Worm (Caenorhabditis elegans) whole organism, dauer: Measurements from ENCODE around the gene C24A3.9.

ENCODE experiments used
- unc-62 ChIP-seq: sonication (generic microtip); optimal IDR thresholded peaks from 2 replicates; lab custom pipeline; 2017; ENCODE audit warnings: missing biosample characterization, missing genetic modification reagents, missing genetic modification characterization

C24A3.9 gene

DNA sequence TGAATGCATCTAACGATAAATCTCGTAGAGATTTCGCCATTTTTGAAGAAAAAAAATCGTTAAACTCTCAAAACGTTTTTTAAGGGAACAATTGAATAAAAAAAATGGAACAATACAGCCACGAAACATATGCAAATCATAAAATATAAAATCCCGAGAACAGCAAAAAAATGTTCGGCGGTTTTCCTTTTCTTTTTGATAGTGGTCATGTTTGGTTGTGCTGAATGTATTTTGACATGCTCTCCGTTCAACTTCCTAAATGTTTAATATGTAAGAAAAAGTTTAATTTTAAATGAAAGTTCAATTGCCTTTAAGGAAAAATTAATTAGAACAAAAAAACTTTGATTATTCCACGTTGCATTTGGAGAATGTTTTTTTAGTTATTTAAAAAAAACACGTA, at the start of gene C24A3.9:
Gene C24A3.9, minus strand, starts transcription at position 101 of the 400 bp plus-strand sequence.
- TF ChIP-seq unc-62: no peak

DNA sequence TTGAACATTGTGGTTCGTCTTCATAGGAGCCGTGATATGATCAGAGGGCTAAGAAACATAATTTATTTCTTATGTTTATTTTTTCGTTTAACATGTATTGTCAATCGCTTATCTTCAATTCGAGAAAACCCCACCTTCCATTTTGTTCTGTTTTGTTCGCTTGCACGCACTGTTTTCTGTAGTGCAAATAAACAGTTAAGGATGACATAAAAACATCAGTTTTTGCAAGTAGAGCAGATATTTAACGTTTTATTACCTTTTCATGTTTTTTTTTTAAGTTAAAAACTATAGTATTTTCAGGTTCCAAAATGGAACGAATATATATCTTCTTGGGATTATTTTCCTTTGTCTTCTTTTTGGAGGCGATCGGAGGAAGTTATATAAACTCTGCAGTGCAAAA, 47.0 kb upstream of the C24A3.9 start, which contains the start of gene F47E1.2:
Gene F47E1.2, plus strand, starts transcription at position 301 of the 400 bp plus-strand sequence.
- TF ChIP-seq unc-62: no peak

- TF ChIP-seq unc-62: no peak
These were observed 43.1 kb upstream of the C24A3.9 start for ce11 chrX:9053426-9053825.

DNA sequence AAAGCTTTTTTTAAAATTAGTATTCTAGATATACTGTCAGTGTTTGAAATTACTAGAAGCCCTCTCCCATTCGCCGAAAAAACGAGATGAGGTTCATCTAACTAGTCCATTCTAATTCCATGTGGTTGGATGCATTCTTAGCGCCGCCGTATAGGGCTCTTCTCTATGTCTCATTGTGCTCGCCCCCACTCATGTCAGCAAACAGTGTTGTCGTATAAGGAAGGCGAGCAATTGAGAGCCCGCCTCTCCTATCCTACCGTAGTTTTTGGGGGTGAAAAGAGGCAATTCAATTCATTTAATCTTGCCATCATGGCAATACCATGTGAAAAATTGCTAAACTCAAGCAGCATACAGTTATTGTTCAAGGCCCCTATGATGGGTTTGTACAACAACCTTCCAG, 38.3 kb upstream of the C24A3.9 start, which contains the start of gene F47E1.20:
Gene F47E1.20, plus strand, starts transcription at position 301 of the 400 bp plus-strand sequence.
- no peak for TF ChIP-seq unc-62

- TF ChIP-seq unc-62: no peak
These were observed 35.6 kb upstream of the C24A3.9 start, which contains the start of gene prdm-14 for ce11 chrX:9045913-9046312. TSS of gene prdm-14 (plus strand) at chrX:9046213.

DNA sequence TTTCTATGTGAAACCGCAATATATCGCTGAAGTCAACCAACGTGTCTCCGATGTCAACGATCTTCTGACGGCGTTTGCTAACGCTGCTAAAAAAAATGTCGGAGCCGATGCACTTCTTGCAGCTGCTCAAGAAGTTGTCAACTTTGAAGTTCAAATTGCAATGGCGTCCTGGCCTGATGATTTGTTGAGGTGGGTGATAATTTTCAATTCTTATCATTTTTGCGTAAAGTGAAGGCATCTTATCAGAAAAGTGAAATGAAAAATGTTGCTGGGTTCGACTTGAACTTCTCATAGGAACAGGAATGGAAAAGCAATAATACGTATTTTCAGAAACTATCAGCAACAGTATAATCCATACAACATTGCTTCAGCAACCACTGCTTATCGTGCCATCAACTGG, 25.9 kb upstream of the C24A3.9 start:
- TF ChIP-seq unc-62: no peak

DNA sequence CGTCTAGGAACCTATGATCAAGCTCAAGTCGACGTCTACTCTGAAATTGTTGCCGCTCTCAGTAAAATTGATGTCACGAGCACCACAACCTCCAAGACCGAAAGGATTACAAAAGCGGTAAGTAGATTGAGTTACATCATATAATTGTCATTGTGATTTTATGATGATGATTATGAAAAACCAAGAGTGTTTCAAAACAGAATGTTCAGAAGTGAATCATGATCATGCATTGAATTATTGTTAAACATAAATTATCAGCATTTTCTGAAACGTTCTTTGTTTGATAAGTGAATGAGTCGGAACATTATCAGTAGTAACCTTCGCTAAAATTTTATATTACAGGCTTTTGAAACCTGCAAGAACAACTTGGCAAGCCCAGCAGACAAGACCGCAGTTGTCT, 24.8 kb upstream of the C24A3.9 start:
- no peak for TF ChIP-seq unc-62

DNA sequence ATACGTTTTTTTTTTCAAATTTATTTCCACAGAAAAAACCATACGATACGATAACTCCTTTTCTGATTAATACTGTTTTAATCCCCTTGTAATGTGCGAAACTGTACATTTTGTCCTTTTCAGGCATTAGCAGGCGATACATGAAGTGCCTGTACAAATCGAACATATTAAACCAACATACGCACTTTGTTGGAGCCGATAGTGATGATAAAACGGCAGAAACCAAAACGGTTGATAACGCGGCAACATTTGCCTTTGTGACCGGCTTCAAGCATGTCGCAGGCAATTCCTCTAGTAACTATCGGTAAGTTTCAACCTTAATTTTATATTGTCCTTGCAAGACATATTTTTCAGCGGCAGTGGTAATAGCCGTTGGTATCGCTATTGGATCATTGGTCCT, 24.0 kb upstream of the C24A3.9 start, which contains the start of gene nep-22:
Gene nep-22, plus strand, starts transcription at position 245 of the 400 bp plus-strand sequence.
- TF ChIP-seq unc-62: no peak

DNA sequence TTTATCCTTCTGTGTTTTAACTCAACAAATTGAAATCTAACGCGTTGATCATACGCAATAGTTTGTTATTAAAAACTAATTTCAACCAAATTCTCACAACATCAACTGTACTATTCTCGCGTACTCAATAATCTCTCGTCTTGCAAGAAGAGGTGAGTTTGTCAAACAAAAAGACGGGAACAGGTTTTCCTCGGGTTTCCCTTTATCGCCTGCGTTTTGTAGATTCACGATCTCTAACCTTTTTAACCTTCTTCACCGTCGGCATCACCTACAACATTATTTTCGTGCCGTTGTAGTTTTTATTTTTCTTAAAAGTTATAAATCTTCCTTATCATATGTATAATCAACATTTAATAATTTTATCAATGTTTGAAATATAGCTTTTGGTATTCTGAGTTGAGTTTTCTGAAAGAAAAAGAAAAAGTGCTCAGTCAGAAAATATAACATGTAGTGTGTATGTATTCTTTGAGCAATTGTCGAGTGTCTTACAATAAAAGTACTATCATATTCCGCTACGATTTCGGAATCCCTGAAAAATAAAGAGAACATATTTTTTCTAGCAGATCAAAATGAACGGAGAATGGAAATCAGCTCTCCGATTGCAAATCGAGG, 18.7 kb upstream of the C24A3.9 start, which contains the start of gene snf-12:
Gene snf-12, plus strand, starts transcription at position 562 of the 612 bp plus-strand sequence.
- no peak for TF ChIP-seq unc-62

ce11 chrX:9027304-9027703, 17.0 kb upstream of the C24A3.9 start, which contains the start of gene T25B6.3:
TSS of gene T25B6.3 (plus strand) at chrX:9027604.
- no peak for TF ChIP-seq unc-62

- TF ChIP-seq unc-62: no peak
These were observed 15.2 kb upstream of the C24A3.9 start for ce11 chrX:9025484-9025883.

DNA sequence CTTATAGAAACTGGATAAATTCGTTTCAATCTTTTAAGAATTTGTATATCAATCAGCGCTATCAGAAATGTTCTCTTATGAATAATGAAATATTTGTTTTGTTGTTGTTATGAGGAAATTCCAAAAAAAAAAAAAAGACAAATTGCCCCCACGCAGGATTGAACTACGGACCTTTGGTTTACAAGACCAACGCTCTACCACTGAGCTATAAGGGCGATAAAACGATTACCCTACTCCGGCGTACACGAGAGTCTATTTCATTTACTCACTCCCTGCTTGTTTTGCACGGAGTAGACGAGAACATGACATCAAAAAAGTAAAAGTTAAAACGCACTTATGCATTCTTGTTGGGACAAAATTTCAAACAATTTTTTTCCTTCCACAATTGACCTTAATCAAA, 14.0 kb upstream of the C24A3.9 start:
- TF ChIP-seq unc-62: no peak

- TF ChIP-seq unc-62: no peak
These were observed 13.5 kb upstream of the C24A3.9 start for ce11 chrX:9023816-9024215.

ce11 chrX:9022779-9023178, 12.5 kb upstream of the C24A3.9 start, which contains the start of gene T25B6.6:
TSS of gene T25B6.6 (minus strand) at chrX:9022879.
- no peak for TF ChIP-seq unc-62

DNA sequence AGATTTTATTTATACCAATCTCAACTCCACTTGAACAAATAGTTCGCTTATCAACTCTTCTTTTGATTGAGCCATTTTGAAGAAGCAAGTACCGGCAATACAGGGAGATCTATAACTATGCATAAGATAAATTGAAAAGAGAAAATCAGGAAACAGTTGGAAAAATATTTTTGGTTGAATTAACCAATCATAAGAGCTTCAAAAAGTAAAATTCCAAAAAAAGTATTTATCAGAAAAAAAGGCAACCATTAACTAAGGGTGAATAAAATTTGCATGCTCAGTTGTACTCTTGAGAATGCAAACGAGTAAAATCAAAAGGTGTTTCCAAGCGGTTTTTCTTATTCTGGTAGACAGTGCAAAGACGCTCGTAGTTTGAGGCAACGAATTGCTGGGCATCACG, 11.3 kb upstream of the C24A3.9 start, which contains the start of gene T25B6.5:
Gene T25B6.5, minus strand, starts transcription at position 101 of the 400 bp plus-strand sequence.
- no peak for TF ChIP-seq unc-62

- no peak for TF ChIP-seq unc-62
These were observed 5.1 kb upstream of the C24A3.9 start, which contains the start of gene T25B6.4 for ce11 chrX:9015420-9015819. TSS of gene T25B6.4 (plus strand) at chrX:9015720.

- no peak for TF ChIP-seq unc-62
These were observed 4.1 kb upstream of the C24A3.9 start for ce11 chrX:9014451-9014850.

- TF ChIP-seq unc-62: no peak
These were observed 1.2 kb upstream of the C24A3.9 start for ce11 chrX:9011471-9011870.
